Fruit fly (Drosophila melanogaster) whole organism, embryonic: ENCODE data around the gene CG8944.
A peak's percentile ranks its signal among the peaks of the same experiment; 100 is the strongest.

Source experiments
- Awh ChIP-seq: fragments of 200-800 bp; sonication (Bioruptor generic); IDR thresholded peaks from 2 replicates; pipeline ENCODE4, ENCODE4 v1.3.6; 2022; ENCODE audit warnings: missing biosample characterization, missing genetic modification characterization
- B-H1 ChIP-seq: fragments of 200-800 bp; sonication (Bioruptor generic); IDR thresholded peaks from 3 replicates; pipeline ENCODE4 v1.3.6; 2022; ENCODE audit warnings: missing biosample characterization, missing genetic modification characterization
- BtbVII ChIP-seq: fragments of 200-800 bp; sonication (Bioruptor generic); optimal IDR thresholded peaks from 3 replicates; lab custom pipeline; 2017; ENCODE audit warnings: missing biosample characterization, mild to moderate bottlenecking, missing genetic modification characterization
- CG10431 ChIP-seq: fragments of 200-800 bp; sonication (Bioruptor generic); optimal IDR thresholded peaks from 3 replicates; lab custom pipeline; 2018; ENCODE audit warnings: missing biosample characterization, mild to moderate bottlenecking, missing genetic modification characterization
- CG10462 ChIP-seq: fragments of 200-800 bp; sonication (Bioruptor generic); optimal IDR thresholded peaks from 2 replicates; lab custom pipeline; 2016; ENCODE audit warnings: missing biosample characterization, missing genetic modification characterization
- CG11504 ChIP-seq: fragments of 200-800 bp; sonication (Bioruptor generic); optimal IDR thresholded peaks from 3 replicates; lab custom pipeline; 2019; ENCODE audit warnings: missing biosample characterization, mild to moderate bottlenecking, missing genetic modification characterization, moderate library complexity
- CG11560 ChIP-seq: fragments of 200-800 bp; sonication (Bioruptor generic); IDR thresholded peaks from 3 replicates; pipeline ENCODE4 v1.3.6; 2022; ENCODE audit warnings: missing biosample characterization, missing genetic modification characterization
- CG12071 ChIP-seq: fragments of 200-800 bp; sonication (Bioruptor generic); optimal IDR thresholded peaks from 3 replicates; lab custom pipeline; 2018; ENCODE audit warnings: missing biosample characterization, mild to moderate bottlenecking, missing genetic modification characterization
- CG12155 ChIP-seq: fragments of 200-800 bp; sonication (Bioruptor generic); optimal IDR thresholded peaks from 3 replicates; lab custom pipeline; 2016; ENCODE audit warnings: missing biosample characterization, missing genetic modification characterization
- CG12769 ChIP-seq: fragments of 200-800 bp; sonication (Bioruptor generic); optimal IDR thresholded peaks from 2 replicates; lab custom pipeline; 2019; ENCODE audit warnings: missing biosample characterization, mild to moderate bottlenecking, missing genetic modification characterization, moderate library complexity
- CG15479 ChIP-seq: fragments of 200-800 bp; sonication (Bioruptor generic); optimal IDR thresholded peaks from 3 replicates; lab custom pipeline; 2019; ENCODE audit warnings: missing biosample characterization, mild to moderate bottlenecking, missing genetic modification characterization, moderate library complexity
- CG15514 ChIP-seq: fragments of 200-800 bp; sonication (Bioruptor generic); optimal IDR thresholded peaks from 3 replicates; lab custom pipeline; 2017; ENCODE audit warnings: missing biosample characterization, missing genetic modification characterization, mild to moderate bottlenecking, moderate library complexity, missing genetic modification reagents
- CG17568 ChIP-seq: fragments of 200-800 bp; sonication (Bioruptor generic); optimal IDR thresholded peaks from 2 replicates; lab custom pipeline; 2018; ENCODE audit warnings: missing biosample characterization, mild to moderate bottlenecking, missing genetic modification characterization, moderate library complexity
- CG2129 ChIP-seq: fragments of 200-800 bp; sonication (Bioruptor generic); IDR thresholded peaks from 2 replicates; pipeline ENCODE4 v1.3.6; 2022; ENCODE audit warnings: missing biosample characterization, missing genetic modification characterization; ENCODE audit not compliant: partially characterized antibody
- CG31441 ChIP-seq: fragments of 200-800 bp; sonication (Bioruptor generic); IDR thresholded peaks from 2 replicates; pipeline ENCODE4 v1.3.6; 2022; ENCODE audit warnings: missing biosample characterization, missing genetic modification characterization
- CG3838 ChIP-seq: fragments of 200-800 bp; sonication (Bioruptor generic); optimal IDR thresholded peaks from 3 replicates; lab custom pipeline; 2016; ENCODE audit warnings: missing biosample characterization, missing genetic modification characterization
- CG3847 ChIP-seq: fragments of 200-800 bp; sonication (Bioruptor generic); IDR thresholded peaks from 2 replicates; pipeline ENCODE4 v1.3.6; 2022; ENCODE audit warnings: missing biosample characterization, missing genetic modification characterization
- CG4328 ChIP-seq: fragments of 200-800 bp; sonication (Bioruptor generic); optimal IDR thresholded peaks from 3 replicates; lab custom pipeline; 2017; ENCODE audit warnings: missing biosample characterization, missing genetic modification reagents, missing genetic modification characterization
- CG43689 ChIP-seq: fragments of 200-800 bp; sonication (Bioruptor generic); IDR thresholded peaks from 2 replicates; pipeline ENCODE4 v1.3.6; 2022; ENCODE audit warnings: missing biosample characterization, missing genetic modification characterization
- CG6813 ChIP-seq: fragments of 200-800 bp; sonication (Bioruptor generic); optimal IDR thresholded peaks from 2 replicates; lab custom pipeline; 2017; ENCODE audit warnings: missing biosample characterization, missing genetic modification characterization, mild to moderate bottlenecking, moderate library complexity, missing genetic modification reagents
- CG9437 ChIP-seq: fragments of 200-800 bp; sonication (Bioruptor generic); optimal IDR thresholded peaks from 2 replicates; lab custom pipeline; 2018; ENCODE audit warnings: missing biosample characterization, mild to moderate bottlenecking, missing genetic modification characterization
- Doc2 ChIP-seq: fragments of 200-800 bp; sonication (Bioruptor generic); IDR thresholded peaks from 2 replicates; pipeline ENCODE4 v1.3.6; 2022; ENCODE audit warnings: missing biosample characterization, missing genetic modification characterization
- Dref ChIP-seq: fragments of 200-800 bp; sonication (Bioruptor generic); IDR thresholded peaks from 2 replicates; pipeline ENCODE4 v1.3.6; 2022; ENCODE audit warnings: missing biosample characterization, missing genetic modification characterization
- Ets65A ChIP-seq: fragments of 200-800 bp; sonication (Bioruptor generic); peaks from one replicate; lab custom pipeline; 2016; ENCODE audit warnings: missing biosample characterization, missing genetic modification characterization
- Hand ChIP-seq: fragments of 200-800 bp; sonication (Bioruptor generic); optimal IDR thresholded peaks from 2 replicates; lab custom pipeline; 2017; ENCODE audit warnings: mild to moderate bottlenecking, missing biosample characterization, missing genetic modification reagents, missing genetic modification characterization
- Neu2 ChIP-seq: fragments of 200-800 bp; sonication (Bioruptor generic); optimal IDR thresholded peaks from 3 replicates; lab custom pipeline; 2016; ENCODE audit warnings: missing biosample characterization, missing genetic modification characterization, borderline replicate concordance
- Nf-YA ChIP-seq: fragments of 200-800 bp; sonication (Bioruptor generic); IDR thresholded peaks from 2 replicates; pipeline ENCODE4 v1.3.6; 2022; ENCODE audit warnings: missing biosample characterization, missing genetic modification characterization
- Scr ChIP-seq: fragments of 200-800 bp; sonication (Bioruptor generic); IDR thresholded peaks from 2 replicates; pipeline ENCODE4 v1.3.6; 2022; ENCODE audit warnings: missing biosample characterization, missing genetic modification characterization; ENCODE audit not compliant: partially characterized antibody
- Sry-β ChIP-seq: fragments of 200-800 bp; sonication (Bioruptor generic); optimal IDR thresholded peaks from 2 replicates; lab custom pipeline; 2018; ENCODE audit warnings: missing biosample characterization, mild to moderate bottlenecking, missing genetic modification characterization, moderate library complexity
- Ssrp ChIP-seq: fragments of 200-800 bp; sonication (Bioruptor generic); optimal IDR thresholded peaks from 2 replicates; lab custom pipeline; 2018; ENCODE audit warnings: missing biosample characterization, mild to moderate bottlenecking, missing genetic modification characterization, moderate library complexity
- crol ChIP-seq: fragments of 200-800 bp; sonication (Bioruptor generic); IDR thresholded peaks from 2 replicates; pipeline ENCODE4 v1.3.6; 2022; ENCODE audit warnings: missing biosample characterization, missing genetic modification characterization
- eve ChIP-seq, 2 experiments: fragments of >200 bp; optimal IDR thresholded peaks; 2 replicates each; lab custom pipeline; 2017; ENCODE audit warnings: missing biosample characterization in 2 of 2, missing genetic modification characterization in 2 of 2
- exex ChIP-seq: fragments of 200-800 bp; sonication (Bioruptor generic); optimal IDR thresholded peaks from 4 replicates; lab custom pipeline; 2018; ENCODE audit warnings: missing biosample characterization, mild to moderate bottlenecking, missing genetic modification characterization, moderate library complexity
- fd64A ChIP-seq: fragments of 200-800 bp; sonication (Bioruptor generic); optimal IDR thresholded peaks from 3 replicates; lab custom pipeline; 2018; ENCODE audit warnings: missing biosample characterization, mild to moderate bottlenecking, missing genetic modification characterization
- gfzf ChIP-seq: fragments of 200-800 bp; sonication (Bioruptor generic); optimal IDR thresholded peaks from 2 replicates; lab custom pipeline; 2016; ENCODE audit warnings: missing biosample characterization, mild to moderate bottlenecking, missing genetic modification characterization, moderate library complexity
- grau ChIP-seq: fragments of 200-800 bp; optimal IDR thresholded peaks from 3 replicates; lab custom pipeline; 2019; ENCODE audit warnings: missing biosample characterization, mild to moderate bottlenecking, missing genetic modification characterization, moderate library complexity
- gro ChIP-seq: fragments of 200-800 bp; sonication (Bioruptor generic); optimal IDR thresholded peaks from 2 replicates; lab custom pipeline; 2016; ENCODE audit warnings: missing biosample characterization, missing genetic modification characterization
- gt ChIP-seq: fragments of 200-800 bp; sonication (Bioruptor generic); IDR thresholded peaks from 2 replicates; pipeline ENCODE4 v1.3.6; 2022; ENCODE audit warnings: missing biosample characterization, missing genetic modification characterization
- inv ChIP-seq: fragments of 200-800 bp; sonication (Bioruptor generic); IDR thresholded peaks from 2 replicates; pipeline ENCODE4 v1.3.6; 2022; ENCODE audit warnings: missing biosample characterization, missing genetic modification characterization; ENCODE audit not compliant: partially characterized antibody
- ken ChIP-seq: fragments of 200-800 bp; sonication (Bioruptor generic); IDR thresholded peaks from 3 replicates; pipeline ENCODE4 v1.3.6; 2022; ENCODE audit warnings: missing biosample characterization, missing genetic modification characterization
- knrl ChIP-seq: fragments of 200-800 bp; sonication (Bioruptor generic); IDR thresholded peaks from 3 replicates; pipeline ENCODE4 v1.3.6; 2022; ENCODE audit warnings: missing biosample characterization, missing genetic modification characterization; ENCODE audit not compliant: partially characterized antibody
- lov ChIP-seq, 2 experiments: fragments of 200-800 bp in 1 of 2; fragments of >200 bp in 1 of 2; sonication (Bioruptor generic) in 1 of 2; IDR thresholded peaks in 1 of 2; optimal IDR thresholded peaks in 1 of 2; 2 replicates in 1 of 2; 3 replicates in 1 of 2; pipeline versions ENCODE4 v1.3.6 to Lab custom; 2017 to 2022; ENCODE audit warnings: missing biosample characterization in 1 of 2, missing genetic modification characterization in 1 of 2
- mirr ChIP-seq: fragments of 200-800 bp; sonication (Bioruptor generic); optimal IDR thresholded peaks from 3 replicates; lab custom pipeline; 2018; ENCODE audit warnings: missing biosample characterization, mild to moderate bottlenecking, missing genetic modification characterization
- odd ChIP-seq: fragments of 200-800 bp; sonication (Bioruptor generic); optimal IDR thresholded peaks from 2 replicates; lab custom pipeline; 2017; ENCODE audit warnings: missing biosample characterization, mild to moderate bottlenecking, missing genetic modification characterization
- pan ChIP-seq, 4 experiments: fragments of >200 bp in 3 of 4; fragments of 200-800 bp in 1 of 4; sonication (Bioruptor generic) in 1 of 4; optimal IDR thresholded peaks in 3 of 4; IDR thresholded peaks in 1 of 4; 2 replicates each; pipeline versions ENCODE4 v1.3.6 to Lab custom; 2017 to 2022; ENCODE audit warnings: missing biosample characterization in 2 of 4, missing genetic modification characterization in 2 of 4, mixed read lengths in 1 of 4
- psq ChIP-seq: fragments of 200-800 bp; sonication (Bioruptor generic); optimal IDR thresholded peaks from 2 replicates; lab custom pipeline; 2017; ENCODE audit warnings: missing biosample characterization, missing genetic modification characterization
- stwl ChIP-seq: fragments of 200-800 bp; sonication (Bioruptor generic); optimal IDR thresholded peaks from 3 replicates; lab custom pipeline; 2018; ENCODE audit warnings: missing biosample characterization, mild to moderate bottlenecking, missing genetic modification characterization, moderate library complexity
- z ChIP-seq: fragments of 200-800 bp; sonication (Bioruptor generic); IDR thresholded peaks from 3 replicates; pipeline ENCODE4 v1.3.6; 2022; ENCODE audit warnings: missing biosample characterization, missing genetic modification characterization

Gene CG8944

dm6 chrX:15697581-15698208 is 48.3 kb downstream of the CG8944 start (continued):
- TF ChIP-seq Hand (GFP tag; lab: Kevin White, UChicago) (peak; percentile 81), Doc2 (GFP tag; lab: Robert Waterston, UW) (peak; percentile 71), Nf-YA (GFP tag; lab: Robert Waterston, UW) (peak; percentile 81), grau (tag; lab: Kevin White, UChicago) (peak; percentile 92), CG3847 (GFP tag; lab: Robert Waterston, UW) (peak; percentile 89), B-H1 (peak; percentile 91), eve (GFP tag; optimal IDR thresholded peaks at IDR 0.05; lab: Kevin White, UChicago) (no peak), CG2129 (GFP tag; lab: Robert Waterston, UW) (no peak), CG12155 (peak; percentile 90), pan (optimal IDR thresholded peaks at IDR 0.05; lab: Kevin White, UChicago) (no peak), pan (GFP tag; optimal IDR thresholded peaks at IDR 0.05 in 1 of 2, IDR thresholded peaks at IDR 0.05 in 1 of 2) (peak in 1 of 2 experiments; percentile 96), fd64A (GFP tag; lab: Kevin White, UChicago) (peak; percentile 29), CG9437 (peak; percentile 77), BtbVII (GFP tag; lab: Kevin White, UChicago) (peak; percentile 94), CG10431 (GFP tag; lab: Kevin White, UChicago) (peak; percentile 36), inv (GFP tag; lab: Robert Waterston, UW) (0 out of 2 replicates have a peak, but pooled peaks have one; percentile 16), CG15514 (GFP tag; lab: Kevin White, UChicago) (peak; percentile 94), CG10462 (GFP tag; lab: Kevin White, UChicago) (peak; percentile 68), CG31441 (GFP tag; lab: Robert Waterston, UW) (peak; percentile 97), Ets65A (GFP tag; lab: Kevin White, UChicago) (peak; percentile 95), CG43689 (peak; percentile 74), Awh (peak; percentile 81), psq (peak; percentile 63), CG12769 (tag; lab: Kevin White, UChicago) (peak; percentile 92), z (GFP tag; lab: Robert Waterston, UW) (0 out of 3 replicates have a peak, but pooled peaks have one; percentile 19), gro (GFP tag; lab: Kevin White, UChicago) (peak; percentile 27), gfzf (no peak), odd (peak; percentile 77), knrl (GFP tag; lab: Robert Waterston, UW) (peak; percentile 41; the same call in 2 of the 3 replicates), Ssrp (tag; lab: Kevin White, UChicago) (peak; percentile 83), mirr (peak; percentile 82), exex (peak; percentile 89), crol (GFP tag; lab: Robert Waterston, UW) (peak; percentile 75), CG15479 (no peak), CG11560 (tag; lab: Robert Waterston, UW) (peak; percentile 85), CG17568 (GFP tag; lab: Kevin White, UChicago) (peak; percentile 78), Neu2 (GFP tag; lab: Kevin White, UChicago) (no peak), CG12071 (GFP tag; lab: Kevin White, UChicago) (peak; percentile 89), Dref (GFP tag; lab: Robert Waterston, UW) (peak; percentile 42), Sry-β (GFP tag; lab: Kevin White, UChicago) (peak; percentile 91), lov (optimal IDR thresholded peaks at IDR 0.05; lab: Kevin White, UChicago) (no peak), lov (GFP tag; IDR thresholded peaks at IDR 0.05; lab: Robert Waterston, UW) (peak; percentile 92), CG3838 (GFP tag; lab: Kevin White, UChicago) (peak; percentile 47), gt (GFP tag; lab: Robert Waterston, UW) (peak; percentile 80), ken (GFP tag; lab: Robert Waterston, UW) (peak; percentile 94), CG6813 (GFP tag; lab: Kevin White, UChicago) (peak; percentile 87), CG4328 (GFP tag; lab: Kevin White, UChicago) (peak; percentile 83), CG11504 (tag; lab: Kevin White, UChicago) (peak; percentile 94), stwl (peak; percentile 6), Scr (GFP tag; lab: Robert Waterston, UW) (peak; percentile 56)
